Fruit fly (Drosophila melanogaster): ENCODE data around the gene CG34039.
A peak's percentile ranks its signal among the peaks of the same experiment; 100 is the strongest.

CG34039 gene

dm6 chr3L:14559659-14560058, at the start of gene CG34039:
TSS of gene CG34039 (plus strand) at chr3L:14560000.
- TF ChIP-seq CG17801 (GFP tag; optimal IDR thresholded peaks at IDR 0.05; ENCODE audit: partially characterized antibody): no peak

dm6 chr3L:14513286-14513685, 46.5 kb upstream of the CG34039 start:
- TF ChIP-seq CG17801 (GFP tag; optimal IDR thresholded peaks at IDR 0.05; ENCODE audit: partially characterized antibody): no peak

- TF ChIP-seq CG17801 (GFP tag; optimal IDR thresholded peaks at IDR 0.05; ENCODE audit: partially characterized antibody): no peak
Observed at dm6 chr3L:14515690-14516089, 44.1 kb upstream of the CG34039 start.

dm6 chr3L:14517525-14517924, 42.3 kb upstream of the CG34039 start, which contains the start of gene CG9592:
TSS of gene CG9592 (plus strand) at chr3L:14517825.
- TF ChIP-seq CG17801 (GFP tag; optimal IDR thresholded peaks at IDR 0.05; ENCODE audit: partially characterized antibody): no peak

dm6 chr3L:14521590-14521989, 38.2 kb upstream of the CG34039 start, which contains the start of gene CG4613:
TSS of gene CG4613 (minus strand) at chr3L:14521690.
- no peak for TF ChIP-seq CG17801 (GFP tag; optimal IDR thresholded peaks at IDR 0.05; ENCODE audit: partially characterized antibody)

dm6 chr3L:14522483-14523362, 37.1 kb upstream of the CG34039 start:
- no peak for TF ChIP-seq CG17801 (GFP tag; optimal IDR thresholded peaks at IDR 0.05; ENCODE audit: partially characterized antibody)

- TF ChIP-seq CG17801 (GFP tag; optimal IDR thresholded peaks at IDR 0.05; ENCODE audit: partially characterized antibody): no peak
Observed at dm6 chr3L:14531802-14532201, 28.0 kb upstream of the CG34039 start.

dm6 chr3L:14533110-14533509, 26.7 kb upstream of the CG34039 start:
- no peak for TF ChIP-seq CG17801 (GFP tag; optimal IDR thresholded peaks at IDR 0.05; ENCODE audit: partially characterized antibody)

dm6 chr3L:14534619-14535018, 25.2 kb upstream of the CG34039 start:
- TF ChIP-seq CG17801 (GFP tag; optimal IDR thresholded peaks at IDR 0.05; ENCODE audit: partially characterized antibody): no peak

- TF ChIP-seq CG17801 (GFP tag; optimal IDR thresholded peaks at IDR 0.05; ENCODE audit: partially characterized antibody): no peak
Observed at dm6 chr3L:14536042-14536684, 23.6 kb upstream of the CG34039 start, which contains the start of the genes bbg and CG43246. TSS of gene bbg (minus strand) at chr3L:14536276. TSS of gene CG43246 (plus strand) at chr3L:14536634.

- peak; percentile 65 for TF ChIP-seq CG17801 (GFP tag; optimal IDR thresholded peaks at IDR 0.05; ENCODE audit: partially characterized antibody)
Observed at dm6 chr3L:14537435-14537991, 22.3 kb upstream of the CG34039 start, which contains the start of gene Mpcp2. TSS of gene Mpcp2 (plus strand) at chr3L:14537651.

- no peak for TF ChIP-seq CG17801 (GFP tag; optimal IDR thresholded peaks at IDR 0.05; ENCODE audit: partially characterized antibody)
Observed at dm6 chr3L:14543971-14544655, 15.7 kb upstream of the CG34039 start.

dm6 chr3L:14544987-14545943, 14.5 kb upstream of the CG34039 start:
- no peak for TF ChIP-seq CG17801 (GFP tag; optimal IDR thresholded peaks at IDR 0.05; ENCODE audit: partially characterized antibody)

All from ovary, adult (tissue).